ENCODE assay signal across 2 worm cellular contexts in the genomic region with DNA sequence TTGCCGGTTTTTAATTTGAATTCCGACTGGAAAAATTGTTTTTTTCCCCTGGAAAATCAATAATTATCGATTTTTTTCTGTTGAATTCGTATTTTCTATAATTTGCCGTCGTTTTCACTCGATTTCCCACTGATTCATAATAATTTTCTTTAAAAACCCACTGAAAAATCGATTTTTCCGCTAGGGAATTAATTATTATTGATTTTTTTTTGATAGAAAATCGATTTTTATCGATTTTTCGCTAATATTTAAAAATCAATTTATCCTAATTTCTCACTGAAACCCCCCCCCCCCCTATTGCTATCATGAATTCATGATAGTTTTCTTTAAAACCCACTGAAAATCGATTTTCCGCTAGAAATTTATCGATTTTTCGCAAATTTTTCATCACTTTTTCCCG.
TF ChIP-seq lines count a peak whose summit lies in the region.

No protein-coding gene starts in this region.

TF ChIP-seq in whole organism, L3 larva, 47 proteins besides CTCF, POLR2A, EP300 and RAD21:
- TF ChIP-seq ZK546.5 (tag; optimal IDR thresholded peaks at IDR 0.05; lab: Kevin White, UChicago) = no peak
- no peak for TF ChIP-seq pha-4 (tag; optimal IDR thresholded peaks at IDR 0.05; lab: Kevin White, UChicago)
- peak; percentile 68 for TF ChIP-seq ceh-28 (tag; optimal IDR thresholded peaks at IDR 0.05; lab: Kevin White, UChicago)
TF ChIP-seq in whole organism, L3 larva: peak in this region for 1.

TF ChIP-seq in whole organism, L4 larva, 104 proteins besides CTCF, POLR2A, EP300 and RAD21:
- TF ChIP-seq ceh-20 (GFP tag; IDR thresholded peaks at IDR 0.05; lab: Robert Waterston, UW) (no peak), nhr-28 (tag; optimal IDR thresholded peaks at IDR 0.05; lab: Kevin White, UChicago) (no peak), lin-1 (GFP tag; IDR thresholded peaks at IDR 0.05; lab: Robert Waterston, UW) (no peak), lin-39 (tag; optimal IDR thresholded peaks at IDR 0.05; lab: Kevin White, UChicago) (no peak), lsy-2 (tag; optimal IDR thresholded peaks at IDR 0.05; lab: Kevin White, UChicago) (no peak), ceh-28 (tag; optimal IDR thresholded peaks at IDR 0.05; lab: Kevin White, UChicago) (peak; percentile 60), ctbp-1 (GFP tag; IDR thresholded peaks at IDR 0.05; lab: Robert Waterston, UW) (no peak), R02D3.7 (tag; optimal IDR thresholded peaks at IDR 0.05; lab: Kevin White, UChicago) (no peak)
TF ChIP-seq in whole organism, L4 larva: peak in this region for 1.
